Worm (Caenorhabditis elegans) whole organism, early embryonic: ENCODE measurements around the gene K09F6.3.

Experiments
- B0310.2 ChIP-seq: sonication (generic microtip); optimal IDR thresholded peaks from 2 replicates; lab custom pipeline; 2016; ENCODE audit warnings: mild to moderate bottlenecking, missing genetic modification characterization, missing compliant biosample characterization
- F13C5.2 ChIP-seq: sonication (generic microtip); optimal IDR thresholded peaks from 2 replicates; lab custom pipeline; 2017; ENCODE audit warnings: mild to moderate bottlenecking, missing genetic modification characterization, inconsistent platforms, missing compliant biosample characterization
- aly-1 ChIP-seq: sonication (generic microtip); optimal IDR thresholded peaks from 2 replicates; lab custom pipeline; 2016; ENCODE audit warnings: missing genetic modification characterization, missing compliant biosample characterization
- ama-1 ChIP-seq: fragments of 150-350 bp; optimal IDR thresholded peaks from 2 replicates; lab custom pipeline; 2014
- ceh-36 ChIP-seq: sonication (generic microtip); optimal IDR thresholded peaks from 2 replicates; lab custom pipeline; 2016; ENCODE audit warnings: missing genetic modification characterization, inconsistent platforms, missing compliant biosample characterization
- ets-7 ChIP-seq: sonication (generic microtip); optimal IDR thresholded peaks from 2 replicates; lab custom pipeline; 2016; ENCODE audit warnings: missing genotype, missing genetic modification characterization, missing compliant biosample characterization
- flt-1 ChIP-seq: fragments of 200-800 bp; sonication (Bioruptor generic); IDR thresholded peaks from 2 replicates; pipeline ENCODE4 v1.3.6; 2022; ENCODE audit warnings: missing genetic modification characterization, missing compliant biosample characterization
- hmbx-1 ChIP-seq: sonication (generic microtip); optimal IDR thresholded peaks from 2 replicates; lab custom pipeline; 2016; ENCODE audit warnings: mild to moderate bottlenecking, missing genetic modification characterization, missing compliant biosample characterization
- scrt-1 ChIP-seq: fragments of 200-800 bp; sonication (Bioruptor generic); IDR thresholded peaks from 2 replicates; pipeline ENCODE4 v1.3.6; 2022; ENCODE audit warnings: missing genetic modification characterization, missing compliant biosample characterization
- sea-1 ChIP-seq: fragments of 200-800 bp; sonication (Bioruptor generic); conservative IDR thresholded peaks from 2 replicates; pipeline ENCODE4 v1.3.6; 2022; ENCODE audit warnings: missing genetic modification characterization, missing compliant biosample characterization
- tbx-11 ChIP-seq: fragments of 200-800 bp; sonication (Bioruptor generic); IDR thresholded peaks from 2 replicates; pipeline ENCODE4 v1.3.6; 2022; ENCODE audit warnings: missing genetic modification characterization, missing compliant biosample characterization
- tra-4 ChIP-seq: sonication (generic microtip); optimal IDR thresholded peaks from 2 replicates; lab custom pipeline; 2017; ENCODE audit warnings: missing genetic modification characterization, missing compliant biosample characterization

DNA sequence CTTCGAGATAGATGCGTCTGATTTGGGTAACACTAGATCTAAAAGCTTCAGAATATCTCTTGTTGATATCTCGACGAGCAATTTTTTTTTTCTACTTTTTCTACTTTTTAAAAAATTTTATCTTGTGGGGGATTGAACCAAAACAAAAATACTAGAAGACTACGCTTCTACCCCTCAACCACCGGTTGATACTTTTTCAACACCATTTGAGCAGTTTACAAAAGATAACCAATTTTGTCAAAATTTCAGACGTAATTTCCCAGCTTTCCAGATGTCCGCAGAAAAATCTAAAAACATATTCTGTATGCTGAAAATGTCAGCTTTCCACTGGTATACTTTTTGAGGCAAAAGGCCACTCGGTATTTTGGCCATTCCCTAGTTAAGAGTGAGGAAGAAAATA is 49.6 kb downstream of the K09F6.3 start:
- no peak for TF ChIP-seq ama-1
- TF ChIP-seq sea-1 (GFP tag; lab: Robert Waterston, UW): no peak
- TF ChIP-seq tbx-11 (GFP tag; lab: Robert Waterston, UW): no peak
- TF ChIP-seq ceh-36 (tag; lab: Kevin White, UChicago): no peak
- TF ChIP-seq aly-1: no peak
- no peak for TF ChIP-seq scrt-1
- no peak for TF ChIP-seq F13C5.2 (tag; lab: Kevin White, UChicago)
- TF ChIP-seq flt-1: no peak
- no peak for TF ChIP-seq hmbx-1
- TF ChIP-seq tra-4: no peak
- no peak for TF ChIP-seq B0310.2 (tag; lab: Kevin White, UChicago)
- no peak for TF ChIP-seq ets-7 (tag; lab: Kevin White, UChicago)
